Worm (Caenorhabditis elegans) whole organism, L1 larva: ENCODE results near the gene T26G10.1.
A peak's percentile ranks its signal among the peaks of the same experiment; 100 is the strongest.

Source experiments
- C04F5.9 ChIP-seq: sonication (generic microtip); optimal IDR thresholded peaks from 2 replicates; lab custom pipeline; 2016; ENCODE audit warnings: missing genetic modification characterization, missing compliant biosample characterization
- C16A3.4 ChIP-seq: fragments of 150-350 bp; optimal IDR thresholded peaks from 2 replicates; lab custom pipeline; 2014; ENCODE audit warnings: missing biosample characterization, missing genetic modification characterization
- F16B12.6 ChIP-seq: fragments of 150-350 bp; optimal IDR thresholded peaks from 2 replicates; lab custom pipeline; 2014; ENCODE audit warnings: missing biosample characterization, missing genetic modification characterization
- alr-1 ChIP-seq: fragments of 200-800 bp; sonication (Bioruptor generic); optimal IDR thresholded peaks from 2 replicates; lab custom pipeline; 2018; ENCODE audit warnings: borderline replicate concordance, mild to moderate bottlenecking, missing genetic modification characterization, missing compliant biosample characterization
- ama-1 ChIP-seq: fragments of 150-350 bp; optimal IDR thresholded peaks from 2 replicates; lab custom pipeline; 2014
- blmp-1 ChIP-seq: fragments of 150-350 bp; optimal IDR thresholded peaks from 2 replicates; lab custom pipeline; 2014; ENCODE audit warnings: missing biosample characterization, missing genetic modification characterization
- ceh-63 ChIP-seq: fragments of 200-800 bp; sonication (Bioruptor generic); optimal IDR thresholded peaks from 2 replicates; lab custom pipeline; 2018; ENCODE audit warnings: mild to moderate bottlenecking, missing genetic modification characterization, missing compliant biosample characterization
- ceh-8 ChIP-seq: fragments of 200-800 bp; sonication (Bioruptor generic); optimal IDR thresholded peaks from 2 replicates; lab custom pipeline; 2018; ENCODE audit warnings: mild to moderate bottlenecking, missing genetic modification characterization, moderate library complexity, missing compliant biosample characterization
- ceh-82 ChIP-seq, 3 experiments: fragments of 150-350 bp in 1 of 3; sonication (generic microtip) in 2 of 3; optimal IDR thresholded peaks; 2 replicates each; lab custom pipeline; 2014 to 2017; ENCODE audit warnings: missing biosample characterization in 3 of 3, missing genetic modification characterization in 3 of 3
- ceh-88 ChIP-seq: fragments of 200-800 bp; sonication (Bioruptor generic); IDR thresholded peaks from 2 replicates; pipeline ENCODE4 v1.3.6; 2022; ENCODE audit warnings: missing genetic modification characterization, missing compliant biosample characterization
- dpl-1 ChIP-seq, 3 experiments: fragments of 150-350 bp in 2 of 3; sonication (generic microtip) in 1 of 3; optimal IDR thresholded peaks; 2 replicates each; lab custom pipeline; 2014 to 2017; ENCODE audit warnings: missing biosample characterization in 3 of 3, missing genetic modification characterization in 3 of 3, missing genetic modification reagents in 3 of 3
- dsc-1 ChIP-seq: sonication (generic microtip); optimal IDR thresholded peaks from 2 replicates; lab custom pipeline; 2016; ENCODE audit warnings: mild to moderate bottlenecking, missing genetic modification characterization, missing compliant biosample characterization
- efl-1 ChIP-seq, 4 experiments: fragments of 150-350 bp; optimal IDR thresholded peaks in 3 of 4; peaks in 1 of 4; 1 replicate in 1 of 4; 2 replicates in 3 of 4; lab custom pipeline; 2014; ENCODE audit warnings: missing biosample characterization in 2 of 4, missing genetic modification characterization in 2 of 4, missing genetic modification reagents in 2 of 4
- efl-3 ChIP-seq: fragments of 200-800 bp; sonication (Bioruptor generic); optimal IDR thresholded peaks from 2 replicates; lab custom pipeline; 2018; ENCODE audit warnings: mild to moderate bottlenecking, missing genetic modification characterization, missing compliant biosample characterization
- egl-27 ChIP-seq, 2 experiments: fragments of 150-350 bp in 1 of 2; sonication (generic microtip); optimal IDR thresholded peaks; 3 replicates each; lab custom pipeline; 2017 to 2018; ENCODE audit warnings: missing biosample characterization in 2 of 2, missing genetic modification characterization in 2 of 2, missing genetic modification reagents in 2 of 2
- elt-3 ChIP-seq, 6 experiments: fragments of 150-350 bp in 1 of 6; sonication (generic microtip); optimal IDR thresholded peaks; 2 replicates each; lab custom pipeline; 2017 to 2018; ENCODE audit warnings: missing biosample characterization in 6 of 6, missing genetic modification characterization in 6 of 6, inconsistent platforms in 1 of 6
- fkh-4 ChIP-seq: sonication (generic microtip); optimal IDR thresholded peaks from 2 replicates; lab custom pipeline; 2016; ENCODE audit warnings: missing compliant biosample characterization, missing genetic modification characterization, borderline replicate concordance
- fkh-8 ChIP-seq: sonication (generic microtip); optimal IDR thresholded peaks from 2 replicates; lab custom pipeline; 2016; ENCODE audit warnings: mild to moderate bottlenecking, missing genetic modification characterization, missing compliant biosample characterization
- hlh-17 ChIP-seq: fragments of 200-800 bp; sonication (Bioruptor generic); optimal IDR thresholded peaks from 2 replicates; lab custom pipeline; 2018; ENCODE audit warnings: missing genetic modification characterization, mild to moderate bottlenecking, missing compliant biosample characterization, moderate library complexity, borderline replicate concordance
- hpl-2 ChIP-seq: fragments of 150-350 bp; optimal IDR thresholded peaks from 2 replicates; lab custom pipeline; 2014; ENCODE audit warnings: missing biosample characterization, missing genetic modification reagents, missing genetic modification characterization
- irx-1 ChIP-seq: sonication (generic microtip); optimal IDR thresholded peaks from 2 replicates; lab custom pipeline; 2016; ENCODE audit warnings: missing genetic modification characterization, missing compliant biosample characterization
- jun-1 ChIP-seq: fragments of 150-350 bp; optimal IDR thresholded peaks from 2 replicates; lab custom pipeline; 2014; ENCODE audit warnings: missing biosample characterization, missing genetic modification reagents, missing genetic modification characterization
- lin-13 ChIP-seq: fragments of 150-350 bp; optimal IDR thresholded peaks from 2 replicates; lab custom pipeline; 2014; ENCODE audit warnings: missing biosample characterization, missing genetic modification reagents, missing genetic modification characterization
- lin-35 ChIP-seq, 2 experiments: fragments of 150-350 bp; optimal IDR thresholded peaks; 2 replicates each; lab custom pipeline; 2014; ENCODE audit warnings: missing biosample characterization in 2 of 2, missing genetic modification characterization in 2 of 2, missing genetic modification reagents in 2 of 2
- lir-3 ChIP-seq: sonication (generic microtip); optimal IDR thresholded peaks from 2 replicates; lab custom pipeline; 2016; ENCODE audit warnings: mild to moderate bottlenecking, missing genetic modification characterization, moderate library complexity, missing compliant biosample characterization; ENCODE audit not compliant: poor library complexity
- lsy-2 ChIP-seq, 2 experiments: fragments of 150-350 bp; optimal IDR thresholded peaks; 2 replicates each; lab custom pipeline; 2014; ENCODE audit warnings: missing biosample characterization in 2 of 2, missing genetic modification characterization in 2 of 2
- mdl-1 ChIP-seq, 2 experiments: fragments of 150-350 bp; optimal IDR thresholded peaks; 2 replicates each; lab custom pipeline; 2014 to 2017; ENCODE audit warnings: missing biosample characterization in 2 of 2, missing genetic modification characterization in 2 of 2, inconsistent platforms in 1 of 2
- mep-1 ChIP-seq: fragments of 150-350 bp; optimal IDR thresholded peaks from 2 replicates; lab custom pipeline; 2014; ENCODE audit warnings: missing biosample characterization, missing genetic modification characterization
- nhr-11 ChIP-seq: fragments of 150-350 bp; optimal IDR thresholded peaks from 2 replicates; lab custom pipeline; 2014; ENCODE audit warnings: missing biosample characterization, missing genetic modification characterization
- nhr-19 ChIP-seq: fragments of 200-800 bp; sonication (Bioruptor generic); conservative IDR thresholded peaks from 2 replicates; pipeline ENCODE4 v1.3.6; 2022; ENCODE audit warnings: missing genetic modification characterization, missing compliant biosample characterization
- nhr-28 ChIP-seq: fragments of 150-350 bp; optimal IDR thresholded peaks from 2 replicates; lab custom pipeline; 2014; ENCODE audit warnings: missing biosample characterization, missing genetic modification characterization
- nhr-47 ChIP-seq: sonication (generic microtip); optimal IDR thresholded peaks from 2 replicates; lab custom pipeline; 2016; ENCODE audit warnings: mild to moderate bottlenecking, missing genetic modification characterization, moderate library complexity, missing compliant biosample characterization
- nhr-71 ChIP-seq: sonication (generic microtip); optimal IDR thresholded peaks from 2 replicates; lab custom pipeline; 2016; ENCODE audit warnings: mild to moderate bottlenecking, missing genetic modification characterization, moderate library complexity, missing compliant biosample characterization
- nhr-77 ChIP-seq: fragments of 150-350 bp; optimal IDR thresholded peaks from 2 replicates; lab custom pipeline; 2014; ENCODE audit warnings: missing biosample characterization, missing genetic modification characterization
- nhr-90 ChIP-seq: sonication (generic microtip); optimal IDR thresholded peaks from 2 replicates; lab custom pipeline; 2016; ENCODE audit warnings: mild to moderate bottlenecking, missing genetic modification characterization, missing compliant biosample characterization; ENCODE audit not compliant: poor library complexity
- pag-3 ChIP-seq: sonication (generic microtip); optimal IDR thresholded peaks from 2 replicates; lab custom pipeline; 2017; ENCODE audit warnings: missing genetic modification characterization, mild to moderate bottlenecking, missing compliant biosample characterization, antibody characterized with exemption, borderline replicate concordance; ENCODE audit not compliant: insufficient read depth
- pax-3 ChIP-seq: fragments of 200-800 bp; sonication (Bioruptor generic); optimal IDR thresholded peaks from 2 replicates; lab custom pipeline; 2018; ENCODE audit warnings: mild to moderate bottlenecking, missing genetic modification characterization, moderate library complexity, missing compliant biosample characterization
- rnt-1 ChIP-seq: sonication (generic microtip); optimal IDR thresholded peaks from 2 replicates; lab custom pipeline; 2016; ENCODE audit warnings: mild to moderate bottlenecking, missing genetic modification characterization, moderate library complexity, missing compliant biosample characterization
- skn-1 ChIP-seq: fragments of 150-350 bp; optimal IDR thresholded peaks from 2 replicates; lab custom pipeline; 2014; ENCODE audit warnings: missing biosample characterization, missing genetic modification characterization
- snpc-4 ChIP-seq: fragments of 150-350 bp; optimal IDR thresholded peaks from 2 replicates; lab custom pipeline; 2014; ENCODE audit warnings: missing biosample characterization, missing genetic modification characterization
- snu-23 ChIP-seq: sonication (generic microtip); optimal IDR thresholded peaks from 2 replicates; lab custom pipeline; 2016; ENCODE audit warnings: missing genetic modification characterization, missing compliant biosample characterization
- sptf-1 ChIP-seq: fragments of 150-350 bp; optimal IDR thresholded peaks from 2 replicates; lab custom pipeline; 2014; ENCODE audit warnings: missing biosample characterization, missing genetic modification characterization
- swsn-7 ChIP-seq: sonication (generic microtip); optimal IDR thresholded peaks from 2 replicates; lab custom pipeline; 2016; ENCODE audit warnings: missing genetic modification characterization, missing compliant biosample characterization
- unc-30 ChIP-seq: sonication (generic microtip); optimal IDR thresholded peaks from 2 replicates; lab custom pipeline; 2017; ENCODE audit warnings: missing biosample characterization, missing genetic modification characterization
- unc-86 ChIP-seq: sonication (generic microtip); optimal IDR thresholded peaks from 2 replicates; lab custom pipeline; 2016; ENCODE audit warnings: missing genetic modification characterization, missing compliant biosample characterization
- unc-98 ChIP-seq: fragments of 200-800 bp; sonication (Bioruptor generic); IDR thresholded peaks from 2 replicates; pipeline ENCODE4 v1.3.6; 2022; ENCODE audit warnings: missing genetic modification characterization, missing compliant biosample characterization
- zag-1 ChIP-seq: fragments of 150-350 bp; optimal IDR thresholded peaks from 2 replicates; lab custom pipeline; 2014; ENCODE audit warnings: missing biosample characterization, missing genetic modification characterization
- ztf-11 ChIP-seq, 2 experiments: sonication (generic microtip); optimal IDR thresholded peaks; 2 replicates each; lab custom pipeline; 2016 to 2017; ENCODE audit warnings: missing genetic modification characterization in 2 of 2, missing biosample characterization in 1 of 2, missing compliant biosample characterization in 1 of 2

Gene T26G10.1

ce11 chrIII:9393114-9393780, 13.2 kb downstream of the T26G10.1 start, which contains the start of the genes gpr-2 and rgr-1 (continued):
- TF ChIP-seq ceh-8 (GFP tag; lab: Kevin White, UChicago) (no peak), ztf-11 (tag; optimal IDR thresholded peaks at IDR 0.05; lab: Kevin White, UChicago) (no peak), nhr-90 (tag; lab: Kevin White, UChicago) (no peak), snpc-4 (tag; lab: Kevin White, UChicago) (no peak), C16A3.4 (tag; lab: Kevin White, UChicago) (no peak), nhr-77 (no peak), nhr-71 (tag; lab: Kevin White, UChicago) (peak; percentile 37)

- no peak for TF ChIP-seq unc-98 (GFP tag; lab: Robert Waterston, UW)
- no peak for TF ChIP-seq ceh-88 (GFP tag; lab: Robert Waterston, UW)
- TF ChIP-seq elt-3 (tag; optimal IDR thresholded peaks at IDR 0.05; lab: Kevin White, UChicago): no peak
- TF ChIP-seq lsy-2 (tag; optimal IDR thresholded peaks at IDR 0.05; lab: Kevin White, UChicago): peak; percentile 30 to 41
- TF ChIP-seq mep-1 (tag; lab: Kevin White, UChicago): peak; percentile 18
- TF ChIP-seq pag-3 (tag; lab: Kevin White, UChicago): peak; percentile 13
- TF ChIP-seq ceh-82 (tag; optimal IDR thresholded peaks at IDR 0.05; lab: Kevin White, UChicago): peak in 1 of 3 experiments; percentile 0
- peak; percentile 10 for TF ChIP-seq snu-23 (GFP tag; lab: Kevin White, UChicago)
- no peak for TF ChIP-seq hlh-17 (GFP tag; lab: Kevin White, UChicago)
- no peak for TF ChIP-seq zag-1 (tag; lab: Kevin White, UChicago)
- TF ChIP-seq lin-13 (GFP tag; lab: Kevin White, UChicago): no peak
- peak; percentile 9 for TF ChIP-seq rnt-1 (tag; lab: Kevin White, UChicago)
- no peak for TF ChIP-seq nhr-19
- TF ChIP-seq sptf-1 (tag; lab: Kevin White, UChicago): no peak
- TF ChIP-seq jun-1 (tag; lab: Kevin White, UChicago): no peak
- no peak for TF ChIP-seq egl-27 (tag; optimal IDR thresholded peaks at IDR 0.05; lab: Kevin White, UChicago)
- peak; percentile 17 for TF ChIP-seq nhr-47 (tag; lab: Kevin White, UChicago)
- TF ChIP-seq pax-3 (tag; lab: Kevin White, UChicago): no peak
- TF ChIP-seq skn-1: no peak
- TF ChIP-seq unc-30 (tag; lab: Kevin White, UChicago): no peak
- peak; percentile 3 to 35 for TF ChIP-seq efl-1 (optimal IDR thresholded peaks at IDR 0.05; lab: Kevin White, UChicago)
- peak; percentile 41 to 84 for TF ChIP-seq efl-1 (GFP tag; optimal IDR thresholded peaks at IDR 0.05 in 1 of 2; lab: Kevin White, UChicago)
- no peak for TF ChIP-seq alr-1 (tag; lab: Kevin White, UChicago)
- TF ChIP-seq F16B12.6: peak; percentile 43
- TF ChIP-seq lir-3 (tag; lab: Kevin White, UChicago): no peak
- peak; percentile 4 to 23 for TF ChIP-seq lin-35 (GFP tag; optimal IDR thresholded peaks at IDR 0.05; lab: Kevin White, UChicago)
- peak; percentile 41 for TF ChIP-seq fkh-8 (tag; lab: Kevin White, UChicago)
- TF ChIP-seq ceh-63 (GFP tag; lab: Kevin White, UChicago): no peak
- no peak for TF ChIP-seq nhr-28 (tag; lab: Kevin White, UChicago)
- TF ChIP-seq irx-1: no peak
- TF ChIP-seq nhr-11 (tag; lab: Kevin White, UChicago): no peak
- TF ChIP-seq blmp-1 (tag; lab: Kevin White, UChicago): peak; percentile 70
- TF ChIP-seq ceh-8 (GFP tag; lab: Kevin White, UChicago): no peak
- TF ChIP-seq swsn-7 (tag; lab: Kevin White, UChicago): no peak
- no peak for TF ChIP-seq hpl-2 (GFP tag; lab: Kevin White, UChicago)
- TF ChIP-seq dpl-1 (GFP tag; optimal IDR thresholded peaks at IDR 0.05; lab: Kevin White, UChicago): peak in 2 of 3 experiments; percentile 9 to 46
- no peak for TF ChIP-seq efl-3
- TF ChIP-seq C04F5.9 (tag; lab: Kevin White, UChicago): no peak
- peak in 1 of 2 experiments; percentile 49 for TF ChIP-seq mdl-1 (tag; optimal IDR thresholded peaks at IDR 0.05; lab: Kevin White, UChicago)
- peak; percentile 1 for TF ChIP-seq unc-86 (tag; lab: Kevin White, UChicago)
- TF ChIP-seq ama-1 (lab: Kevin White, UChicago): no peak
- no peak for TF ChIP-seq fkh-4 (tag; lab: Kevin White, UChicago)
- TF ChIP-seq dsc-1 (tag; lab: Kevin White, UChicago): no peak
- TF ChIP-seq nhr-71 (tag; lab: Kevin White, UChicago): peak; percentile 47
Measured at ce11 chrIII:9390924-9391323, 15.5 kb downstream of the T26G10.1 start.
